Fruit fly (Drosophila melanogaster) whole organism, embryonic: ENCODE measurements around the gene CG32650.

Source experiments
- Abd-B ChIP-seq: fragments of 200-800 bp; sonication (Bioruptor generic); optimal IDR thresholded peaks from 2 replicates; lab custom pipeline; 2018; ENCODE audit warnings: missing biosample characterization, mild to moderate bottlenecking, missing genetic modification characterization, moderate library complexity
- Ada2b ChIP-seq: fragments of 200-800 bp; sonication (Bioruptor generic); IDR thresholded peaks from 2 replicates; pipeline ENCODE4 v1.3.6; 2022; ENCODE audit warnings: missing biosample characterization, missing genetic modification characterization
- Aef1 ChIP-seq: fragments of 200-800 bp; sonication (Bioruptor generic); IDR thresholded peaks from 3 replicates; pipeline ENCODE4 v1.3.6; 2022; ENCODE audit warnings: missing biosample characterization, missing genetic modification characterization
- Awh ChIP-seq: fragments of 200-800 bp; sonication (Bioruptor generic); IDR thresholded peaks from 2 replicates; pipeline ENCODE4, ENCODE4 v1.3.6; 2022; ENCODE audit warnings: missing biosample characterization, missing genetic modification characterization
- CG11695 ChIP-seq: fragments of 200-800 bp; sonication (Bioruptor generic); IDR thresholded peaks from 3 replicates; pipeline ENCODE4 v1.3.6; 2022; ENCODE audit warnings: missing biosample characterization, missing genetic modification characterization
- CG14667 ChIP-seq: fragments of 200-800 bp; sonication (Bioruptor generic); IDR thresholded peaks from 2 replicates; pipeline ENCODE4 v1.3.6; 2022; ENCODE audit warnings: missing biosample characterization, missing genetic modification characterization
- CG15479 ChIP-seq: fragments of 200-800 bp; sonication (Bioruptor generic); optimal IDR thresholded peaks from 3 replicates; lab custom pipeline; 2019; ENCODE audit warnings: missing biosample characterization, mild to moderate bottlenecking, missing genetic modification characterization, moderate library complexity
- CG16813 ChIP-seq: fragments of 200-800 bp; sonication (Bioruptor generic); IDR thresholded peaks from 3 replicates; pipeline ENCODE4 v1.3.6; 2022; ENCODE audit warnings: missing biosample characterization, missing genetic modification characterization; ENCODE audit not compliant: partially characterized antibody
- CG18764 ChIP-seq: fragments of 200-800 bp; sonication (Bioruptor generic); optimal IDR thresholded peaks from 3 replicates; lab custom pipeline; 2016; ENCODE audit warnings: missing biosample characterization, missing genetic modification characterization
- CG31441 ChIP-seq: fragments of 200-800 bp; sonication (Bioruptor generic); IDR thresholded peaks from 2 replicates; pipeline ENCODE4 v1.3.6; 2022; ENCODE audit warnings: missing biosample characterization, missing genetic modification characterization
- CG3407 ChIP-seq: fragments of 200-800 bp; sonication (Bioruptor generic); optimal IDR thresholded peaks from 2 replicates; lab custom pipeline; 2018; ENCODE audit warnings: missing biosample characterization, mild to moderate bottlenecking, missing genetic modification characterization
- CG34376 ChIP-seq: fragments of 200-800 bp; sonication (Bioruptor generic); optimal IDR thresholded peaks from 2 replicates; lab custom pipeline; 2018; ENCODE audit warnings: missing biosample characterization, mild to moderate bottlenecking, missing genetic modification characterization
- CG4730 ChIP-seq: fragments of 200-800 bp; sonication (Bioruptor generic); IDR thresholded peaks from 2 replicates; pipeline ENCODE4 v1.3.6; 2022; ENCODE audit warnings: missing biosample characterization, missing genetic modification characterization
- CG6254 ChIP-seq: fragments of 200-800 bp; sonication (Bioruptor generic); optimal IDR thresholded peaks from 3 replicates; lab custom pipeline; 2017; ENCODE audit warnings: mild to moderate bottlenecking, missing biosample characterization, missing genetic modification reagents, missing genetic modification characterization
- CG8089 ChIP-seq: fragments of 200-800 bp; sonication (Bioruptor generic); optimal IDR thresholded peaks from 3 replicates; lab custom pipeline; 2016; ENCODE audit warnings: missing biosample characterization, missing genetic modification characterization
- CG8924 ChIP-seq: fragments of 200-800 bp; optimal IDR thresholded peaks from 3 replicates; lab custom pipeline; 2019; ENCODE audit warnings: missing biosample characterization, mild to moderate bottlenecking, missing genetic modification characterization, moderate library complexity
- CTCF ChIP-seq: fragments of 200-800 bp; sonication (Bioruptor generic); optimal IDR thresholded peaks from 2 replicates; lab custom pipeline; 2017; ENCODE audit warnings: missing biosample characterization, mild to moderate bottlenecking, missing genetic modification characterization, moderate library complexity
- Chrac-16 ChIP-seq: fragments of 200-800 bp; sonication (Bioruptor generic); optimal IDR thresholded peaks from 3 replicates; lab custom pipeline; 2016; ENCODE audit warnings: missing biosample characterization, missing genetic modification characterization
- D19A ChIP-seq: fragments of 200-800 bp; optimal IDR thresholded peaks from 3 replicates; lab custom pipeline; 2019; ENCODE audit warnings: missing biosample characterization, mild to moderate bottlenecking, missing genetic modification characterization, moderate library complexity
- Dp ChIP-seq: fragments of 200-800 bp; sonication (Bioruptor generic); optimal IDR thresholded peaks from 2 replicates; lab custom pipeline; 2018; ENCODE audit warnings: missing biosample characterization, mild to moderate bottlenecking, missing genetic modification characterization, moderate library complexity
- E2f2 ChIP-seq: fragments of 200-800 bp; sonication (Bioruptor generic); IDR thresholded peaks from 2 replicates; pipeline ENCODE4 v1.3.6; 2022; ENCODE audit warnings: missing biosample characterization, missing genetic modification characterization
- Ets65A ChIP-seq: fragments of 200-800 bp; sonication (Bioruptor generic); peaks from one replicate; lab custom pipeline; 2016; ENCODE audit warnings: missing biosample characterization, missing genetic modification characterization
- Hey ChIP-seq: fragments of 200-800 bp; sonication (Bioruptor generic); optimal IDR thresholded peaks from 3 replicates; lab custom pipeline; 2018; ENCODE audit warnings: missing biosample characterization, mild to moderate bottlenecking, missing genetic modification characterization
- Lim3 ChIP-seq: fragments of 200-800 bp; sonication (Bioruptor generic); IDR thresholded peaks from 2 replicates; pipeline ENCODE4 v1.3.6; 2022; ENCODE audit warnings: missing biosample characterization, missing genetic modification characterization
- MESR4 ChIP-seq: fragments of 200-800 bp; sonication (Bioruptor generic); optimal IDR thresholded peaks from 2 replicates; lab custom pipeline; 2018; ENCODE audit warnings: missing biosample characterization, mild to moderate bottlenecking, missing genetic modification characterization, moderate library complexity
- Mad ChIP-seq: fragments of 200-800 bp; sonication (Bioruptor generic); optimal IDR thresholded peaks from 2 replicates; lab custom pipeline; 2016; ENCODE audit warnings: missing biosample characterization, missing genetic modification characterization
- Max ChIP-seq: fragments of 200-800 bp; sonication (Bioruptor generic); optimal IDR thresholded peaks from 2 replicates; lab custom pipeline; 2016; ENCODE audit warnings: missing biosample characterization, mild to moderate bottlenecking, missing genetic modification characterization
- Mrtf ChIP-seq: fragments of 200-800 bp; sonication (Bioruptor generic); IDR thresholded peaks from 3 replicates; pipeline ENCODE4 v1.3.6; 2022; ENCODE audit warnings: missing biosample characterization, missing genetic modification characterization
- NK7.1 ChIP-seq: fragments of 200-800 bp; sonication (Bioruptor generic); optimal IDR thresholded peaks from 3 replicates; lab custom pipeline; 2016; ENCODE audit warnings: missing biosample characterization, missing genetic modification characterization
- Opbp ChIP-seq: fragments of 200-800 bp; sonication (Bioruptor generic); IDR thresholded peaks from 3 replicates; pipeline ENCODE4 v1.3.6; 2022; ENCODE audit warnings: missing biosample characterization, missing genetic modification characterization; ENCODE audit not compliant: partially characterized antibody
- Sox102F ChIP-seq: fragments of 200-800 bp; sonication (Bioruptor generic); optimal IDR thresholded peaks from 2 replicates; lab custom pipeline; 2018; ENCODE audit warnings: missing biosample characterization, mild to moderate bottlenecking, missing genetic modification characterization, moderate library complexity
- Stat92E ChIP-seq, 3 experiments: fragments of >200 bp in 2 of 3; fragments of 200-800 bp in 1 of 3; sonication (Bioruptor generic) in 1 of 3; optimal IDR thresholded peaks; 2 replicates each; lab custom pipeline; 2017 to 2019; ENCODE audit warnings: missing biosample characterization in 3 of 3, missing genetic modification characterization in 3 of 3, mild to moderate bottlenecking in 1 of 3, moderate library complexity in 1 of 3
- Vsx1 ChIP-seq: fragments of 200-800 bp; sonication (Bioruptor generic); optimal IDR thresholded peaks from 2 replicates; lab custom pipeline; 2017; ENCODE audit warnings: missing biosample characterization, mild to moderate bottlenecking, missing genetic modification characterization, missing genetic modification reagents
- ash1 ChIP-seq: fragments of 200-800 bp; sonication (Bioruptor generic); optimal IDR thresholded peaks from 2 replicates; lab custom pipeline; 2018; ENCODE audit warnings: missing biosample characterization, mild to moderate bottlenecking, missing genetic modification characterization
- cg ChIP-seq: fragments of 200-800 bp; sonication (Bioruptor generic); optimal IDR thresholded peaks from 3 replicates; lab custom pipeline; 2019; ENCODE audit warnings: missing biosample characterization, mild to moderate bottlenecking, missing genetic modification characterization, moderate library complexity
- chinmo ChIP-seq: fragments of 200-800 bp; sonication (Bioruptor generic); IDR thresholded peaks from 4 replicates; pipeline ENCODE4 v1.3.6; 2022; ENCODE audit warnings: missing biosample characterization, missing genetic modification characterization; ENCODE audit not compliant: partially characterized antibody
- corto ChIP-seq: fragments of 200-800 bp; sonication (Bioruptor generic); optimal IDR thresholded peaks from 2 replicates; lab custom pipeline; 2016; ENCODE audit warnings: missing biosample characterization, mild to moderate bottlenecking, missing genetic modification characterization, moderate library complexity
- croc ChIP-seq: fragments of 200-800 bp; sonication (Bioruptor generic); conservative IDR thresholded peaks from 3 replicates; pipeline ENCODE4 v1.3.6; 2022; ENCODE audit warnings: missing biosample characterization, missing genetic modification characterization
- dan ChIP-seq: fragments of 200-800 bp; sonication (Bioruptor generic); IDR thresholded peaks from 2 replicates; pipeline ENCODE4 v1.3.6; 2022; ENCODE audit warnings: missing biosample characterization, missing genetic modification characterization
- dmrt11E ChIP-seq: fragments of 200-800 bp; sonication (Bioruptor generic); optimal IDR thresholded peaks from 3 replicates; lab custom pipeline; 2018; ENCODE audit warnings: missing biosample characterization, mild to moderate bottlenecking, missing genetic modification characterization, moderate library complexity
- grn ChIP-seq: fragments of 200-800 bp; sonication (Bioruptor generic); optimal IDR thresholded peaks from 3 replicates; lab custom pipeline; 2017; ENCODE audit warnings: missing biosample characterization, missing genetic modification characterization
- jumu ChIP-seq: fragments of 200-800 bp; sonication (Bioruptor generic); optimal IDR thresholded peaks from 3 replicates; lab custom pipeline; 2016; ENCODE audit warnings: missing biosample characterization, missing genetic modification characterization
- lilli ChIP-seq: fragments of 200-800 bp; sonication (Bioruptor generic); optimal IDR thresholded peaks from 3 replicates; lab custom pipeline; 2016; ENCODE audit warnings: missing biosample characterization, missing genetic modification characterization
- lola ChIP-seq, 3 experiments: fragments of >200 bp in 2 of 3; fragments of 200-800 bp in 1 of 3; sonication (Bioruptor generic) in 1 of 3; optimal IDR thresholded peaks; 2 replicates each; lab custom pipeline; 2017 to 2019; ENCODE audit warnings: missing biosample characterization in 3 of 3, missing genetic modification characterization in 3 of 3, mild to moderate bottlenecking in 1 of 3, moderate library complexity in 1 of 3
- lov ChIP-seq, 2 experiments: fragments of 200-800 bp in 1 of 2; fragments of >200 bp in 1 of 2; sonication (Bioruptor generic) in 1 of 2; IDR thresholded peaks in 1 of 2; optimal IDR thresholded peaks in 1 of 2; 2 replicates in 1 of 2; 3 replicates in 1 of 2; pipeline versions ENCODE4 v1.3.6 to Lab custom; 2017 to 2022; ENCODE audit warnings: missing biosample characterization in 1 of 2, missing genetic modification characterization in 1 of 2
- nerfin-1 ChIP-seq: fragments of 200-800 bp; sonication (Bioruptor generic); optimal IDR thresholded peaks from 3 replicates; lab custom pipeline; 2019; ENCODE audit warnings: missing biosample characterization, mild to moderate bottlenecking, missing genetic modification characterization, moderate library complexity
- salm ChIP-seq: fragments of 200-800 bp; sonication (Bioruptor generic); optimal IDR thresholded peaks from 2 replicates; lab custom pipeline; 2018; ENCODE audit warnings: missing biosample characterization, mild to moderate bottlenecking, missing genetic modification characterization
- sens ChIP-seq: fragments of 200-800 bp; sonication (Bioruptor generic); peaks from one replicate; lab custom pipeline; 2016; ENCODE audit warnings: missing biosample characterization, missing genetic modification characterization
- sug ChIP-seq: fragments of 200-800 bp; optimal IDR thresholded peaks from 2 replicates; lab custom pipeline; 2019; ENCODE audit warnings: missing biosample characterization, mild to moderate bottlenecking, missing genetic modification characterization, moderate library complexity
- zen2 ChIP-seq: fragments of 200-800 bp; sonication (Bioruptor generic); IDR thresholded peaks from 3 replicates; pipeline ENCODE4 v1.3.6; 2022; ENCODE audit warnings: missing biosample characterization, missing genetic modification characterization; ENCODE audit not compliant: partially characterized antibody

CG32650 gene

dm6 chrX:12895114-12895723 lies 3.2 kb downstream of the CG32650 start (continued):
- TF ChIP-seq CG6254 (no peak), Awh (GFP tag; lab: Robert Waterston, UW) (no peak), lilli (peak; percentile 38), Mad (no peak), Abd-B (GFP tag; lab: Kevin White, UChicago) (no peak), croc (GFP tag; lab: Robert Waterston, UW) (no peak), Ada2b (GFP tag; lab: Robert Waterston, UW) (no peak), CG31441 (GFP tag; lab: Robert Waterston, UW) (0 out of 2 replicates have a peak, but pooled peaks have one; percentile 24), cg (GFP tag; lab: Kevin White, UChicago) (peak; percentile 19), D19A (tag; lab: Kevin White, UChicago) (no peak), Vsx1 (GFP tag; lab: Kevin White, UChicago) (no peak), CG8924 (tag; lab: Kevin White, UChicago) (no peak), zen2 (GFP tag; lab: Robert Waterston, UW) (no peak), Chrac-16 (GFP tag; lab: Kevin White, UChicago) (no peak), CG15479 (no peak), sug (tag; lab: Kevin White, UChicago) (peak; percentile 59), salm (tag; lab: Kevin White, UChicago) (no peak), dmrt11E (tag; lab: Kevin White, UChicago) (no peak), CG14667 (GFP tag; lab: Robert Waterston, UW) (no peak), CG3407 (no peak), corto (GFP tag; lab: Kevin White, UChicago) (peak; percentile 25), CG4730 (GFP tag; lab: Robert Waterston, UW) (no peak), chinmo (GFP tag; lab: Robert Waterston, UW) (peak; percentile 80; the same call in 1 of the 4 replicates), nerfin-1 (tag; lab: Kevin White, UChicago) (no peak), grn (GFP tag; lab: Kevin White, UChicago) (no peak), CG18764 (no peak), lov (optimal IDR thresholded peaks at IDR 0.05; lab: Kevin White, UChicago) (no peak), lov (GFP tag; IDR thresholded peaks at IDR 0.05; lab: Robert Waterston, UW) (no peak), Mrtf (no peak), sens (GFP tag; lab: Kevin White, UChicago) (peak; percentile 62), NK7.1 (no peak), Opbp (GFP tag; lab: Robert Waterston, UW) (no peak), Hey (no peak), CTCF (no peak), CG34376 (GFP tag; lab: Kevin White, UChicago) (peak; percentile 32), MESR4 (GFP tag; lab: Kevin White, UChicago) (no peak), Lim3 (GFP tag; lab: Robert Waterston, UW) (no peak), CG11695 (peak; percentile 38; the same call in 1 of the 3 replicates), Max (no peak), dan (no peak), ash1 (GFP tag; lab: Kevin White, UChicago) (no peak), Aef1 (GFP tag; lab: Robert Waterston, UW) (no peak), CG8089 (no peak), Dp (GFP tag; lab: Kevin White, UChicago) (no peak), Stat92E (GFP tag; optimal IDR thresholded peaks at IDR 0.05; lab: Kevin White, UChicago) (no peak), CG16813 (GFP tag; lab: Robert Waterston, UW) (no peak), E2f2 (GFP tag; lab: Robert Waterston, UW) (no peak), Ets65A (GFP tag; lab: Kevin White, UChicago) (no peak), Sox102F (GFP tag; lab: Kevin White, UChicago) (peak; percentile 25), jumu (GFP tag; lab: Kevin White, UChicago) (no peak), lola (GFP tag; optimal IDR thresholded peaks at IDR 0.05; lab: Kevin White, UChicago) (no peak)
